Fruit fly (Drosophila melanogaster) whole organism, embryonic: ENCODE measurements around the gene Creld.

Experiments
- Bgb ChIP-seq: fragments of 200-800 bp; sonication (Bioruptor generic); IDR thresholded peaks from 2 replicates; pipeline ENCODE4 v1.3.6; 2022; ENCODE audit warnings: missing biosample characterization, missing genetic modification characterization; ENCODE audit not compliant: partially characterized antibody
- CG10321 ChIP-seq: fragments of 200-800 bp; sonication (Bioruptor generic); IDR thresholded peaks from 2 replicates; pipeline ENCODE4 v1.3.6; 2022; ENCODE audit warnings: missing biosample characterization, missing genetic modification characterization
- CG10366 ChIP-seq: fragments of 200-800 bp; sonication (Bioruptor generic); IDR thresholded peaks from 2 replicates; pipeline ENCODE4 v1.3.6; 2022; ENCODE audit warnings: missing biosample characterization, missing genetic modification characterization
- CG10543 ChIP-seq: fragments of 200-800 bp; sonication (Bioruptor generic); optimal IDR thresholded peaks from 3 replicates; lab custom pipeline; 2017; ENCODE audit warnings: missing biosample characterization, mild to moderate bottlenecking, missing genetic modification characterization, moderate library complexity
- CG12155 ChIP-seq: fragments of 200-800 bp; sonication (Bioruptor generic); optimal IDR thresholded peaks from 3 replicates; lab custom pipeline; 2016; ENCODE audit warnings: missing biosample characterization, missing genetic modification characterization
- CG12299 ChIP-seq: fragments of 200-800 bp; sonication (Bioruptor generic); optimal IDR thresholded peaks from 2 replicates; lab custom pipeline; 2018; ENCODE audit warnings: missing biosample characterization, mild to moderate bottlenecking, missing genetic modification characterization
- CG12391 ChIP-seq: fragments of 200-800 bp; sonication (Bioruptor generic); optimal IDR thresholded peaks from 3 replicates; lab custom pipeline; 2018; ENCODE audit warnings: missing biosample characterization, mild to moderate bottlenecking, missing genetic modification characterization, moderate library complexity
- CG13624 ChIP-seq: fragments of 200-800 bp; sonication (Bioruptor generic); optimal IDR thresholded peaks from 2 replicates; lab custom pipeline; 2016; ENCODE audit warnings: missing biosample characterization, missing genetic modification characterization
- CG14710 ChIP-seq: fragments of 200-800 bp; sonication (Bioruptor generic); optimal IDR thresholded peaks from 3 replicates; lab custom pipeline; 2019; ENCODE audit warnings: missing biosample characterization, mild to moderate bottlenecking, missing genetic modification characterization, moderate library complexity
- CG17829 ChIP-seq: fragments of 200-800 bp; optimal IDR thresholded peaks from 2 replicates; lab custom pipeline; 2019; ENCODE audit warnings: missing biosample characterization, mild to moderate bottlenecking, missing genetic modification characterization, moderate library complexity
- CG2875 ChIP-seq: fragments of 200-800 bp; sonication (Bioruptor generic); optimal IDR thresholded peaks from 2 replicates; lab custom pipeline; 2017; ENCODE audit warnings: missing biosample characterization, mild to moderate bottlenecking, missing genetic modification characterization, missing genetic modification reagents
- CG31224 ChIP-seq: fragments of 200-800 bp; sonication (Bioruptor generic); IDR thresholded peaks from 2 replicates; pipeline ENCODE4 v1.3.6; 2022; ENCODE audit warnings: missing biosample characterization, missing genetic modification characterization
- CG32532 ChIP-seq: fragments of 200-800 bp; sonication (Bioruptor generic); IDR thresholded peaks from 2 replicates; pipeline ENCODE4 v1.3.6; 2022; ENCODE audit warnings: missing biosample characterization, missing genetic modification characterization
- CG34224 ChIP-seq: fragments of 200-800 bp; sonication (Bioruptor generic); IDR thresholded peaks from 3 replicates; pipeline ENCODE4 v1.3.6; 2022; ENCODE audit warnings: missing biosample characterization, missing genetic modification characterization; ENCODE audit not compliant: partially characterized antibody
- CG4282 ChIP-seq: fragments of 200-800 bp; sonication (Bioruptor generic); optimal IDR thresholded peaks from 2 replicates; lab custom pipeline; 2016; ENCODE audit warnings: missing biosample characterization, missing genetic modification characterization
- CG4360 ChIP-seq: fragments of 200-800 bp; sonication (Bioruptor generic); IDR thresholded peaks from 2 replicates; pipeline ENCODE4 v1.3.6; 2022; ENCODE audit warnings: missing biosample characterization, missing genetic modification characterization
- CG6654 ChIP-seq: fragments of 200-800 bp; sonication (Bioruptor generic); optimal IDR thresholded peaks from 2 replicates; lab custom pipeline; 2017; ENCODE audit warnings: missing biosample characterization, mild to moderate bottlenecking, missing genetic modification characterization
- CG6813 ChIP-seq: fragments of 200-800 bp; sonication (Bioruptor generic); optimal IDR thresholded peaks from 2 replicates; lab custom pipeline; 2017; ENCODE audit warnings: missing biosample characterization, missing genetic modification characterization, mild to moderate bottlenecking, moderate library complexity, missing genetic modification reagents
- CG8290 ChIP-seq, 3 experiments: fragments of 200-800 bp; sonication (Bioruptor generic); optimal IDR thresholded peaks; 2 replicates each; lab custom pipeline; 2016 to 2019; ENCODE audit warnings: missing biosample characterization in 3 of 3, missing genetic modification characterization in 3 of 3, mild to moderate bottlenecking in 2 of 3, moderate library complexity in 1 of 3
- CG9797 ChIP-seq: fragments of 200-800 bp; sonication (Bioruptor generic); optimal IDR thresholded peaks from 3 replicates; lab custom pipeline; 2018; ENCODE audit warnings: missing biosample characterization, mild to moderate bottlenecking, missing genetic modification characterization
- D19A ChIP-seq: fragments of 200-800 bp; optimal IDR thresholded peaks from 3 replicates; lab custom pipeline; 2019; ENCODE audit warnings: missing biosample characterization, mild to moderate bottlenecking, missing genetic modification characterization, moderate library complexity
- Doc2 ChIP-seq: fragments of 200-800 bp; sonication (Bioruptor generic); IDR thresholded peaks from 2 replicates; pipeline ENCODE4 v1.3.6; 2022; ENCODE audit warnings: missing biosample characterization, missing genetic modification characterization
- Ets65A ChIP-seq: fragments of 200-800 bp; sonication (Bioruptor generic); peaks from one replicate; lab custom pipeline; 2016; ENCODE audit warnings: missing biosample characterization, missing genetic modification characterization
- HLH4C ChIP-seq: fragments of 200-800 bp; sonication (Bioruptor generic); IDR thresholded peaks from 3 replicates; pipeline ENCODE4 v1.3.6; 2022; ENCODE audit warnings: missing biosample characterization, missing genetic modification characterization; ENCODE audit not compliant: partially characterized antibody
- Hey ChIP-seq: fragments of 200-800 bp; sonication (Bioruptor generic); optimal IDR thresholded peaks from 3 replicates; lab custom pipeline; 2018; ENCODE audit warnings: missing biosample characterization, mild to moderate bottlenecking, missing genetic modification characterization
- HmgD ChIP-seq: fragments of 200-800 bp; sonication (Bioruptor generic); optimal IDR thresholded peaks from 3 replicates; lab custom pipeline; 2016; ENCODE audit warnings: missing biosample characterization, missing genetic modification characterization
- Oaz ChIP-seq: fragments of 200-800 bp; sonication (Bioruptor generic); IDR thresholded peaks from 2 replicates; pipeline ENCODE4 v1.3.6; 2022; ENCODE audit warnings: missing biosample characterization, missing genetic modification characterization
- Rfx ChIP-seq: fragments of 200-800 bp; sonication (Bioruptor generic); IDR thresholded peaks from 2 replicates; pipeline ENCODE4 v1.3.6; 2022; ENCODE audit warnings: missing biosample characterization, missing genetic modification characterization
- Taf1 ChIP-seq: fragments of 200-800 bp; sonication (Bioruptor generic); IDR thresholded peaks from 2 replicates; pipeline ENCODE4 v1.3.6; 2022; ENCODE audit warnings: missing biosample characterization, missing genetic modification characterization
- Usf ChIP-seq: fragments of 200-800 bp; sonication (Bioruptor generic); optimal IDR thresholded peaks from 2 replicates; lab custom pipeline; 2017; ENCODE audit warnings: missing genotype, missing biosample characterization, missing genetic modification characterization
- ato ChIP-seq: fragments of 200-800 bp; sonication (Bioruptor generic); IDR thresholded peaks from 2 replicates; pipeline ENCODE4 v1.3.6; 2022; ENCODE audit warnings: missing biosample characterization, missing genetic modification characterization; ENCODE audit not compliant: partially characterized antibody
- cas ChIP-seq: fragments of 200-800 bp; sonication (Bioruptor generic); IDR thresholded peaks from 2 replicates; pipeline ENCODE4 v1.3.6; 2022; ENCODE audit warnings: missing biosample characterization, missing genetic modification characterization
- cato ChIP-seq: fragments of 200-800 bp; sonication (Bioruptor generic); optimal IDR thresholded peaks from 2 replicates; lab custom pipeline; 2016; ENCODE audit warnings: missing biosample characterization, missing genetic modification characterization, borderline replicate concordance
- crol ChIP-seq: fragments of 200-800 bp; sonication (Bioruptor generic); IDR thresholded peaks from 2 replicates; pipeline ENCODE4 v1.3.6; 2022; ENCODE audit warnings: missing biosample characterization, missing genetic modification characterization
- dm ChIP-seq: fragments of 200-800 bp; sonication (Bioruptor generic); optimal IDR thresholded peaks from 3 replicates; lab custom pipeline; 2016; ENCODE audit warnings: missing biosample characterization, missing genetic modification characterization
- esg ChIP-seq: fragments of 200-800 bp; sonication (Bioruptor generic); conservative IDR thresholded peaks from 2 replicates; pipeline ENCODE4 v1.3.6; 2022; ENCODE audit warnings: missing biosample characterization, missing genetic modification characterization
- ewg ChIP-seq: fragments of 200-800 bp; sonication (Bioruptor generic); optimal IDR thresholded peaks from 3 replicates; lab custom pipeline; 2017; ENCODE audit warnings: mild to moderate bottlenecking, missing biosample characterization, missing genetic modification reagents, missing genetic modification characterization
- insv ChIP-seq, 2 experiments: fragments of 200-800 bp; sonication (Bioruptor generic); optimal IDR thresholded peaks; 3 replicates each; lab custom pipeline; 2016 to 2018; ENCODE audit warnings: missing biosample characterization in 2 of 2, missing genetic modification characterization in 2 of 2
- lbe ChIP-seq: fragments of 200-800 bp; sonication (Bioruptor generic); optimal IDR thresholded peaks from 2 replicates; lab custom pipeline; 2016; ENCODE audit warnings: missing biosample characterization, mild to moderate bottlenecking, missing genetic modification characterization
- lilli ChIP-seq: fragments of 200-800 bp; sonication (Bioruptor generic); optimal IDR thresholded peaks from 3 replicates; lab custom pipeline; 2016; ENCODE audit warnings: missing biosample characterization, missing genetic modification characterization
- sim ChIP-seq: fragments of 200-800 bp; sonication (Bioruptor generic); IDR thresholded peaks from 2 replicates; pipeline ENCODE4 v1.3.6; 2022; ENCODE audit warnings: missing biosample characterization, missing genetic modification characterization
- stwl ChIP-seq: fragments of 200-800 bp; sonication (Bioruptor generic); optimal IDR thresholded peaks from 3 replicates; lab custom pipeline; 2018; ENCODE audit warnings: missing biosample characterization, mild to moderate bottlenecking, missing genetic modification characterization, moderate library complexity
- trh ChIP-seq: fragments of 200-800 bp; sonication (Bioruptor generic); optimal IDR thresholded peaks from 2 replicates; lab custom pipeline; 2016; ENCODE audit warnings: missing biosample characterization, missing genetic modification characterization
- ttk ChIP-seq: fragments of 200-800 bp; sonication (Bioruptor generic); IDR thresholded peaks from 2 replicates; pipeline ENCODE4 v2.1.2; 2022; ENCODE audit warnings: missing biosample characterization, missing genetic modification characterization
- vfl ChIP-seq: fragments of 200-800 bp; sonication (Bioruptor generic); optimal IDR thresholded peaks from 2 replicates; lab custom pipeline; 2016; ENCODE audit warnings: missing biosample characterization, missing genetic modification characterization
- yki ChIP-seq: fragments of >200 bp; optimal IDR thresholded peaks from 3 replicates; lab custom pipeline; 2018
- zen ChIP-seq: fragments of 200-800 bp; sonication (Bioruptor generic); optimal IDR thresholded peaks from 3 replicates; lab custom pipeline; 2018; ENCODE audit warnings: missing biosample characterization, mild to moderate bottlenecking, missing genetic modification characterization, moderate library complexity

Creld gene

dm6 chr2L:128977-129941 is 27.1 kb downstream of the Creld start (continued):
- peak; percentile 36; the same call in 1 of the 2 replicates for TF ChIP-seq cas (GFP tag; lab: Robert Waterston, UW)
- TF ChIP-seq yki, result peak; percentile 12
- peak; percentile 47 for TF ChIP-seq CG6813 (GFP tag; lab: Kevin White, UChicago)
- TF ChIP-seq Hey (tag; lab: Kevin White, UChicago), result no peak
- no peak; the same call in 1 of the 2 replicates for TF ChIP-seq ttk (GFP tag; lab: Robert Waterston, UW)
- no peak for TF ChIP-seq trh (GFP tag; lab: Kevin White, UChicago)
- peak; percentile 50 for TF ChIP-seq D19A (tag; lab: Kevin White, UChicago)
- TF ChIP-seq crol (GFP tag; lab: Robert Waterston, UW), result peak; percentile 48; the same call in 1 of the 2 replicates
- TF ChIP-seq CG12299 (tag; lab: Kevin White, UChicago), result peak; percentile 57
- TF ChIP-seq CG2875 (GFP tag; lab: Kevin White, UChicago), result peak; percentile 38
- TF ChIP-seq Oaz (GFP tag; lab: Robert Waterston, UW), result no peak
- TF ChIP-seq zen (tag; lab: Kevin White, UChicago), result no peak
- peak; percentile 36 for TF ChIP-seq stwl (tag; lab: Kevin White, UChicago)
- peak; percentile 59; the same call in 1 of the 2 replicates for TF ChIP-seq CG32532 (GFP tag; lab: Robert Waterston, UW)
- TF ChIP-seq vfl (GFP tag; lab: Kevin White, UChicago), result peak; percentile 14
- TF ChIP-seq dm (GFP tag; lab: Kevin White, UChicago), result peak; percentile 11
- TF ChIP-seq ewg (GFP tag; lab: Kevin White, UChicago), result no peak
- peak; percentile 62; the same call in 1 of the 2 replicates for TF ChIP-seq Bgb (GFP tag; lab: Robert Waterston, UW)
- TF ChIP-seq CG17829, result peak; percentile 50
- peak; percentile 22; the same call in 1 of the 2 replicates for TF ChIP-seq CG10366 (GFP tag; lab: Robert Waterston, UW)
- no peak for TF ChIP-seq cato (GFP tag; lab: Kevin White, UChicago)
- no peak for TF ChIP-seq CG9797 (GFP tag; lab: Kevin White, UChicago)
- peak; percentile 4 for TF ChIP-seq CG14710 (tag; lab: Kevin White, UChicago)
- TF ChIP-seq CG4360 (GFP tag; lab: Robert Waterston, UW), result 0 out of 2 replicates have a peak, but pooled peaks have one; percentile 33
- no peak for TF ChIP-seq Doc2 (GFP tag; lab: Robert Waterston, UW)
- TF ChIP-seq CG12391, result peak; percentile 29
- TF ChIP-seq CG34224 (GFP tag; lab: Robert Waterston, UW), result peak; percentile 50; the same call in 1 of the 3 replicates
- TF ChIP-seq CG13624 (GFP tag; lab: Kevin White, UChicago), result no peak
- peak; percentile 38; the same call in 1 of the 3 replicates for TF ChIP-seq HLH4C (GFP tag; lab: Robert Waterston, UW)
- peak; percentile 41 for TF ChIP-seq CG8290 (GFP tag; optimal IDR thresholded peaks at IDR 0.05; lab: Kevin White, UChicago)
- TF ChIP-seq CG8290 (tag; optimal IDR thresholded peaks at IDR 0.05; lab: Kevin White, UChicago), result peak; percentile 21 to 82
- TF ChIP-seq ato (GFP tag; lab: Robert Waterston, UW), result peak; percentile 25; the same call in 1 of the 2 replicates
- 0 out of 2 replicates have a peak, but pooled peaks have one; percentile 8 for TF ChIP-seq Taf1 (GFP tag; lab: Robert Waterston, UW)
- TF ChIP-seq CG6654 (GFP tag; lab: Kevin White, UChicago), result no peak
- peak; percentile 59 for TF ChIP-seq lbe (GFP tag; lab: Kevin White, UChicago)
- TF ChIP-seq CG10543 (GFP tag; lab: Kevin White, UChicago), result peak; percentile 90
- no peak for TF ChIP-seq CG4282 (GFP tag; lab: Kevin White, UChicago)
- peak; percentile 34 for TF ChIP-seq CG12155 (GFP tag; lab: Kevin White, UChicago)
- TF ChIP-seq HmgD (GFP tag; lab: Kevin White, UChicago), result peak; percentile 20
- peak; percentile 60 for TF ChIP-seq Rfx
- no peak for TF ChIP-seq esg (GFP tag; lab: Robert Waterston, UW)
- peak in 1 of 2 experiments; percentile 8 for TF ChIP-seq insv (GFP tag; optimal IDR thresholded peaks at IDR 0.05; lab: Kevin White, UChicago)
- peak; percentile 42 for TF ChIP-seq lilli (GFP tag; lab: Kevin White, UChicago)
- no peak for TF ChIP-seq sim (GFP tag; lab: Robert Waterston, UW)
- TF ChIP-seq CG31224 (GFP tag; lab: Robert Waterston, UW), result no peak
- TF ChIP-seq Usf, result no peak
- peak; percentile 97 for TF ChIP-seq CG10321 (GFP tag; lab: Robert Waterston, UW)
- TF ChIP-seq Ets65A, result no peak
